Worm (Caenorhabditis elegans): ENCODE results near the gene nhr-264.

The nhr-264 gene

ce11 chrIV:9333007-9333406, 39.3 kb upstream of the nhr-264 start:
- peak; percentile 93 for TF ChIP-seq elt-2 (tag; optimal IDR thresholded peaks at IDR 0.05)
- no peak for TF ChIP-seq eor-1 (tag; optimal IDR thresholded peaks at IDR 0.05)
- TF ChIP-seq tbx-2 (tag; optimal IDR thresholded peaks at IDR 0.05): no peak
- TF ChIP-seq pqm-1 (tag; optimal IDR thresholded peaks at IDR 0.05): peak; percentile 57

ce11 chrIV:9330755-9331154, 37.0 kb upstream of the nhr-264 start, which contains the start of gene nspg-7.1:
TSS of gene nspg-7.1 (minus strand) at chrIV:9330855.
- TF ChIP-seq nhr-25 (tag; optimal IDR thresholded peaks at IDR 0.05): no peak
- TF ChIP-seq ztf-11 (tag; optimal IDR thresholded peaks at IDR 0.05): no peak
- TF ChIP-seq tbx-2 (tag; optimal IDR thresholded peaks at IDR 0.05): no peak
- TF ChIP-seq nhr-43 (tag; optimal IDR thresholded peaks at IDR 0.05; ENCODE audit: poor library complexity, severe bottlenecking): no peak
- no peak for TF ChIP-seq mml-1 (tag; optimal IDR thresholded peaks at IDR 0.05)
- TF ChIP-seq jun-1 (tag; optimal IDR thresholded peaks at IDR 0.05): no peak
- no peak for TF ChIP-seq unc-39 (tag; optimal IDR thresholded peaks at IDR 0.05)
- no peak for TF ChIP-seq zag-1 (tag; optimal IDR thresholded peaks at IDR 0.05)
- no peak for TF ChIP-seq ceh-9 (tag; optimal IDR thresholded peaks at IDR 0.05)
- no peak for TF ChIP-seq hmg-11 (tag; optimal IDR thresholded peaks at IDR 0.05)
- no peak for TF ChIP-seq egl-5 (tag; optimal IDR thresholded peaks at IDR 0.05)
- no peak for TF ChIP-seq nhr-67 (tag; optimal IDR thresholded peaks at IDR 0.05)
- TF ChIP-seq lsy-12 (tag; optimal IDR thresholded peaks at IDR 0.05): no peak
- TF ChIP-seq ztf-4 (tag; optimal IDR thresholded peaks at IDR 0.05): no peak
- TF ChIP-seq nhr-76 (tag; optimal IDR thresholded peaks at IDR 0.05): no peak
- no peak for TF ChIP-seq fkh-10 (GFP tag; optimal IDR thresholded peaks at IDR 0.05)
- TF ChIP-seq elt-2 (tag; optimal IDR thresholded peaks at IDR 0.05): no peak
- no peak for TF ChIP-seq nhr-23 (tag; optimal IDR thresholded peaks at IDR 0.05)
- TF ChIP-seq nhr-11 (tag; optimal IDR thresholded peaks at IDR 0.05): no peak
- TF ChIP-seq nhr-28 (tag; optimal IDR thresholded peaks at IDR 0.05): no peak

ce11 chrIV:9327706-9328105, 34.0 kb upstream of the nhr-264 start, which contains the start of gene clec-183:
TSS of gene clec-183 (plus strand) at chrIV:9328006.
- TF ChIP-seq pha-4 (tag; optimal IDR thresholded peaks at IDR 0.05) (no peak), nhr-25 (tag; optimal IDR thresholded peaks at IDR 0.05) (no peak), tbx-2 (tag; optimal IDR thresholded peaks at IDR 0.05) (no peak), nfya-1 (tag; optimal IDR thresholded peaks at IDR 0.05; ENCODE audit: insufficient read depth) (no peak), unc-39 (tag; optimal IDR thresholded peaks at IDR 0.05) (no peak), hmg-11 (tag; optimal IDR thresholded peaks at IDR 0.05) (no peak), nhr-28 (tag; optimal IDR thresholded peaks at IDR 0.05) (no peak), ztf-4 (tag; optimal IDR thresholded peaks at IDR 0.05) (no peak), egl-27 (tag; optimal IDR thresholded peaks at IDR 0.05) (no peak), pqm-1 (tag; optimal IDR thresholded peaks at IDR 0.05) (no peak), nhr-23 (tag; optimal IDR thresholded peaks at IDR 0.05) (no peak), nhr-77 (tag; optimal IDR thresholded peaks at IDR 0.05) (no peak), nhr-11 (tag; optimal IDR thresholded peaks at IDR 0.05) (no peak), lin-15B (tag; optimal IDR thresholded peaks at IDR 0.05) (no peak), lin-39 (tag; optimal IDR thresholded peaks at IDR 0.05) (no peak), nhr-43 (tag; optimal IDR thresholded peaks at IDR 0.05; ENCODE audit: poor library complexity, severe bottlenecking) (no peak), fos-1 (tag; optimal IDR thresholded peaks at IDR 0.05) (no peak), fkh-2 (tag; optimal IDR thresholded peaks at IDR 0.05) (no peak), lsy-12 (tag; optimal IDR thresholded peaks at IDR 0.05) (no peak)

ce11 chrIV:9323989-9324506, 30.3 kb upstream of the nhr-264 start, which contains the start of the genes nspg-11 and F49C12.15:
TSS of gene nspg-11 (minus strand) at chrIV:9324089.
TSS of gene F49C12.15 (plus strand) at chrIV:9324456.
- TF ChIP-seq eor-1 (tag; optimal IDR thresholded peaks at IDR 0.05): no peak
- peak; percentile 10 for TF ChIP-seq elt-2 (tag; optimal IDR thresholded peaks at IDR 0.05)

- TF ChIP-seq elt-2 (tag; optimal IDR thresholded peaks at IDR 0.05) (peak; percentile 20), nhr-43 (tag; optimal IDR thresholded peaks at IDR 0.05; ENCODE audit: poor library complexity, severe bottlenecking) (peak; percentile 43), ama-1 (optimal IDR thresholded peaks at IDR 0.05) (peak; percentile 58), tbx-2 (tag; optimal IDR thresholded peaks at IDR 0.05) (peak; percentile 2), mml-1 (tag; optimal IDR thresholded peaks at IDR 0.05) (no peak)
These were observed 28.8 kb upstream of the nhr-264 start for ce11 chrIV:9322489-9322888.
